Fruit fly (Drosophila melanogaster) whole organism, embryonic: Measurements from ENCODE around the gene CG14234.
A peak's percentile ranks its signal among the peaks of the same experiment; 100 is the strongest.

Source experiments
- Blimp-1 ChIP-seq: fragments of 200-800 bp; sonication (Bioruptor generic); optimal IDR thresholded peaks from 3 replicates; lab custom pipeline; 2018; ENCODE audit warnings: missing biosample characterization, missing genetic modification characterization, mild to moderate bottlenecking, moderate library complexity, missing genetic modification reagents
- CG10366 ChIP-seq: fragments of 200-800 bp; sonication (Bioruptor generic); IDR thresholded peaks from 2 replicates; pipeline ENCODE4 v1.3.6; 2022; ENCODE audit warnings: missing biosample characterization, missing genetic modification characterization
- CG11695 ChIP-seq: fragments of 200-800 bp; sonication (Bioruptor generic); IDR thresholded peaks from 3 replicates; pipeline ENCODE4 v1.3.6; 2022; ENCODE audit warnings: missing biosample characterization, missing genetic modification characterization
- CG12744 ChIP-seq: fragments of 200-800 bp; sonication (Bioruptor generic); optimal IDR thresholded peaks from 2 replicates; lab custom pipeline; 2016; ENCODE audit warnings: missing biosample characterization, missing genetic modification characterization
- CG13775 ChIP-seq: fragments of 200-800 bp; sonication (Bioruptor generic); optimal IDR thresholded peaks from 3 replicates; lab custom pipeline; 2017; ENCODE audit warnings: missing biosample characterization, mild to moderate bottlenecking, missing genetic modification characterization
- CG15514 ChIP-seq: fragments of 200-800 bp; sonication (Bioruptor generic); optimal IDR thresholded peaks from 3 replicates; lab custom pipeline; 2017; ENCODE audit warnings: missing biosample characterization, missing genetic modification characterization, mild to moderate bottlenecking, moderate library complexity, missing genetic modification reagents
- CG1602 ChIP-seq: fragments of 200-800 bp; sonication (Bioruptor generic); optimal IDR thresholded peaks from 3 replicates; lab custom pipeline; 2016; ENCODE audit warnings: missing biosample characterization, missing genetic modification characterization
- CG18262 ChIP-seq: fragments of 200-800 bp; optimal IDR thresholded peaks from 3 replicates; lab custom pipeline; 2019; ENCODE audit warnings: missing biosample characterization, mild to moderate bottlenecking, missing genetic modification characterization, moderate library complexity
- CG18476 ChIP-seq: fragments of 200-800 bp; sonication (Bioruptor generic); optimal IDR thresholded peaks from 2 replicates; lab custom pipeline; 2016; ENCODE audit warnings: missing biosample characterization, mild to moderate bottlenecking, missing genetic modification characterization
- CG18619 ChIP-seq: fragments of 200-800 bp; sonication (Bioruptor generic); optimal IDR thresholded peaks from 3 replicates; lab custom pipeline; 2017; ENCODE audit warnings: missing biosample characterization, mild to moderate bottlenecking, missing genetic modification characterization
- CG30403 ChIP-seq: fragments of 200-800 bp; sonication (Bioruptor generic); optimal IDR thresholded peaks from 3 replicates; lab custom pipeline; 2016; ENCODE audit warnings: missing biosample characterization, missing genetic modification characterization
- CG31388 ChIP-seq: fragments of 200-800 bp; sonication (Bioruptor generic); optimal IDR thresholded peaks from 2 replicates; lab custom pipeline; 2016; ENCODE audit warnings: missing biosample characterization, missing genetic modification characterization
- CG3163 ChIP-seq: fragments of 200-800 bp; sonication (Bioruptor generic); optimal IDR thresholded peaks from 3 replicates; lab custom pipeline; 2016; ENCODE audit warnings: missing biosample characterization, missing genetic modification characterization
- CG33557 ChIP-seq: fragments of 200-800 bp; sonication (Bioruptor generic); optimal IDR thresholded peaks from 2 replicates; lab custom pipeline; 2019; ENCODE audit warnings: missing biosample characterization, mild to moderate bottlenecking, missing genetic modification characterization, moderate library complexity
- CG6683 ChIP-seq: fragments of 200-800 bp; sonication (Bioruptor generic); optimal IDR thresholded peaks from 2 replicates; lab custom pipeline; 2017; ENCODE audit warnings: missing biosample characterization, mild to moderate bottlenecking, missing genetic modification characterization, missing genetic modification reagents
- CG6813 ChIP-seq: fragments of 200-800 bp; sonication (Bioruptor generic); optimal IDR thresholded peaks from 2 replicates; lab custom pipeline; 2017; ENCODE audit warnings: missing biosample characterization, missing genetic modification characterization, mild to moderate bottlenecking, moderate library complexity, missing genetic modification reagents
- CG7271 ChIP-seq: fragments of 200-800 bp; sonication (Bioruptor generic); optimal IDR thresholded peaks from 2 replicates; lab custom pipeline; 2018; ENCODE audit warnings: missing biosample characterization, mild to moderate bottlenecking, missing genetic modification characterization, moderate library complexity
- CG7963 ChIP-seq: fragments of 200-800 bp; sonication (Bioruptor generic); IDR thresholded peaks from 3 replicates; pipeline ENCODE4 v1.3.6; 2022; ENCODE audit warnings: missing biosample characterization, missing genetic modification characterization; ENCODE audit not compliant: partially characterized antibody
- CG9876 ChIP-seq: fragments of 200-800 bp; sonication (Bioruptor generic); optimal IDR thresholded peaks from 2 replicates; lab custom pipeline; 2016; ENCODE audit warnings: missing biosample characterization, missing genetic modification characterization
- D ChIP-seq, 2 experiments: fragments of 200-800 bp in 1 of 2; fragments of >200 bp in 1 of 2; sonication (Bioruptor generic) in 1 of 2; optimal IDR thresholded peaks; 2 replicates in 1 of 2; 3 replicates in 1 of 2; lab custom pipeline; 2017; ENCODE audit warnings: mild to moderate bottlenecking in 1 of 2, missing biosample characterization in 1 of 2, missing genetic modification characterization in 1 of 2, missing genetic modification reagents in 1 of 2
- D19B ChIP-seq: fragments of 200-800 bp; sonication (Bioruptor generic); optimal IDR thresholded peaks from 2 replicates; lab custom pipeline; 2017; ENCODE audit warnings: missing biosample characterization, mild to moderate bottlenecking, missing genetic modification characterization
- Dek ChIP-seq: fragments of 200-800 bp; sonication (Bioruptor generic); optimal IDR thresholded peaks from 3 replicates; lab custom pipeline; 2019; ENCODE audit warnings: missing biosample characterization, mild to moderate bottlenecking, missing genetic modification characterization, moderate library complexity
- Ets65A ChIP-seq: fragments of 200-800 bp; sonication (Bioruptor generic); peaks from one replicate; lab custom pipeline; 2016; ENCODE audit warnings: missing biosample characterization, missing genetic modification characterization
- HLH4C ChIP-seq: fragments of 200-800 bp; sonication (Bioruptor generic); IDR thresholded peaks from 3 replicates; pipeline ENCODE4 v1.3.6; 2022; ENCODE audit warnings: missing biosample characterization, missing genetic modification characterization; ENCODE audit not compliant: partially characterized antibody
- Hmx ChIP-seq: fragments of 200-800 bp; sonication (Bioruptor generic); optimal IDR thresholded peaks from 2 replicates; lab custom pipeline; 2016; ENCODE audit warnings: missing biosample characterization, missing genetic modification characterization
- MESR4 ChIP-seq: fragments of 200-800 bp; sonication (Bioruptor generic); optimal IDR thresholded peaks from 2 replicates; lab custom pipeline; 2018; ENCODE audit warnings: missing biosample characterization, mild to moderate bottlenecking, missing genetic modification characterization, moderate library complexity
- Ssrp ChIP-seq: fragments of 200-800 bp; sonication (Bioruptor generic); optimal IDR thresholded peaks from 2 replicates; lab custom pipeline; 2018; ENCODE audit warnings: missing biosample characterization, mild to moderate bottlenecking, missing genetic modification characterization, moderate library complexity
- YL-1 ChIP-seq: fragments of 200-800 bp; sonication (Bioruptor generic); optimal IDR thresholded peaks from 3 replicates; lab custom pipeline; 2017; ENCODE audit warnings: missing biosample characterization, mild to moderate bottlenecking, missing genetic modification characterization
- ash1 ChIP-seq: fragments of 200-800 bp; sonication (Bioruptor generic); optimal IDR thresholded peaks from 2 replicates; lab custom pipeline; 2018; ENCODE audit warnings: missing biosample characterization, mild to moderate bottlenecking, missing genetic modification characterization
- cad ChIP-seq: fragments of >200 bp; optimal IDR thresholded peaks from 2 replicates; lab custom pipeline; 2017; ENCODE audit warnings: missing biosample characterization, missing genetic modification characterization
- cato ChIP-seq: fragments of 200-800 bp; sonication (Bioruptor generic); optimal IDR thresholded peaks from 2 replicates; lab custom pipeline; 2016; ENCODE audit warnings: missing biosample characterization, missing genetic modification characterization, borderline replicate concordance
- dm ChIP-seq: fragments of 200-800 bp; sonication (Bioruptor generic); optimal IDR thresholded peaks from 3 replicates; lab custom pipeline; 2016; ENCODE audit warnings: missing biosample characterization, missing genetic modification characterization
- exex ChIP-seq: fragments of 200-800 bp; sonication (Bioruptor generic); optimal IDR thresholded peaks from 4 replicates; lab custom pipeline; 2018; ENCODE audit warnings: missing biosample characterization, mild to moderate bottlenecking, missing genetic modification characterization, moderate library complexity
- gsb ChIP-seq: fragments of 200-800 bp; sonication (Bioruptor generic); IDR thresholded peaks from 2 replicates; pipeline ENCODE4 v1.3.6; 2022; ENCODE audit warnings: missing biosample characterization, missing genetic modification characterization
- hbn ChIP-seq: fragments of 200-800 bp; sonication (Bioruptor generic); IDR thresholded peaks from 2 replicates; pipeline ENCODE4 v1.3.6; 2022; ENCODE audit warnings: missing biosample characterization, missing genetic modification characterization; ENCODE audit not compliant: partially characterized antibody
- ind ChIP-seq: fragments of 200-800 bp; sonication (Bioruptor generic); optimal IDR thresholded peaks from 3 replicates; lab custom pipeline; 2016; ENCODE audit warnings: missing biosample characterization, missing genetic modification characterization
- pan ChIP-seq, 4 experiments: fragments of >200 bp in 3 of 4; fragments of 200-800 bp in 1 of 4; sonication (Bioruptor generic) in 1 of 4; optimal IDR thresholded peaks in 3 of 4; IDR thresholded peaks in 1 of 4; 2 replicates each; pipeline versions ENCODE4 v1.3.6 to Lab custom; 2017 to 2022; ENCODE audit warnings: missing biosample characterization in 2 of 4, missing genetic modification characterization in 2 of 4, mixed read lengths in 1 of 4
- pnt ChIP-seq: fragments of 200-800 bp; sonication (Bioruptor generic); optimal IDR thresholded peaks from 3 replicates; lab custom pipeline; 2016; ENCODE audit warnings: missing biosample characterization, missing genetic modification characterization
- ranshi ChIP-seq: fragments of 200-800 bp; sonication (Bioruptor generic); IDR thresholded peaks from 2 replicates; pipeline ENCODE4 v1.3.6; 2022; ENCODE audit warnings: missing biosample characterization, missing genetic modification characterization
- salm ChIP-seq: fragments of 200-800 bp; sonication (Bioruptor generic); optimal IDR thresholded peaks from 2 replicates; lab custom pipeline; 2018; ENCODE audit warnings: missing biosample characterization, mild to moderate bottlenecking, missing genetic modification characterization
- scrt ChIP-seq: fragments of 200-800 bp; sonication (Bioruptor generic); optimal IDR thresholded peaks from 2 replicates; lab custom pipeline; 2018; ENCODE audit warnings: missing biosample characterization, mild to moderate bottlenecking, missing genetic modification characterization, moderate library complexity
- sima ChIP-seq: fragments of 200-800 bp; sonication (Bioruptor generic); optimal IDR thresholded peaks from 2 replicates; lab custom pipeline; 2016; ENCODE audit warnings: missing biosample characterization, missing genetic modification characterization
- sisA ChIP-seq: fragments of 200-800 bp; sonication (Bioruptor generic); IDR thresholded peaks from 2 replicates; pipeline ENCODE4 v1.3.6; 2022; ENCODE audit warnings: missing biosample characterization, missing genetic modification characterization
- tap ChIP-seq: fragments of 200-800 bp; optimal IDR thresholded peaks from 3 replicates; lab custom pipeline; 2019; ENCODE audit warnings: missing biosample characterization, mild to moderate bottlenecking, missing genetic modification characterization, moderate library complexity
- tio ChIP-seq: fragments of 200-800 bp; sonication (Bioruptor generic); optimal IDR thresholded peaks from 2 replicates; lab custom pipeline; 2017; ENCODE audit warnings: missing biosample characterization, missing genetic modification characterization, inconsistent platforms
- tna ChIP-seq: fragments of 200-800 bp; sonication (Bioruptor generic); IDR thresholded peaks from 2 replicates; pipeline ENCODE4 v1.3.6; 2022; ENCODE audit warnings: missing biosample characterization, missing genetic modification characterization; ENCODE audit not compliant: partially characterized antibody
- tx ChIP-seq: fragments of 200-800 bp; sonication (Bioruptor generic); optimal IDR thresholded peaks from 2 replicates; lab custom pipeline; 2016; ENCODE audit warnings: missing biosample characterization, missing genetic modification characterization
- unpg ChIP-seq: fragments of 200-800 bp; sonication (Bioruptor generic); optimal IDR thresholded peaks from 3 replicates; lab custom pipeline; 2018; ENCODE audit warnings: missing biosample characterization, mild to moderate bottlenecking, missing genetic modification characterization, moderate library complexity
- vvl ChIP-seq: fragments of 200-800 bp; sonication (Bioruptor generic); IDR thresholded peaks from 2 replicates; pipeline ENCODE4 v1.3.6; 2022; ENCODE audit warnings: missing biosample characterization, missing genetic modification characterization

CG14234 gene

dm6 chrX:19744003-19744488 lies 8.7 kb downstream of the CG14234 start, which contains the start of the genes CG18809, COX6B, CG33932 and Rpp20 (continued):
- TF ChIP-seq dm (peak; percentile 83), CG31388 (GFP tag; lab: Kevin White, UChicago) (no peak), CG13775 (peak; percentile 59), Blimp-1 (GFP tag; lab: Kevin White, UChicago) (no peak), CG7963 (peak; percentile 91), cato (peak; percentile 0), CG9876 (peak; percentile 75), ash1 (GFP tag; lab: Kevin White, UChicago) (no peak), CG15514 (GFP tag; lab: Kevin White, UChicago) (peak; percentile 89), CG18476 (no peak), Ets65A (GFP tag; lab: Kevin White, UChicago) (peak; percentile 98), scrt (GFP tag; lab: Kevin White, UChicago) (no peak), CG18262 (tag; lab: Kevin White, UChicago) (no peak), CG11695 (GFP tag; lab: Robert Waterston, UW) (no peak), MESR4 (peak; percentile 97), gsb (GFP tag; lab: Robert Waterston, UW) (no peak), CG1602 (GFP tag; lab: Kevin White, UChicago) (peak; percentile 40), tap (no peak), YL-1 (GFP tag; lab: Kevin White, UChicago) (peak; percentile 94), CG6813 (peak; percentile 37), tio (GFP tag; lab: Kevin White, UChicago) (no peak), CG30403 (GFP tag; lab: Kevin White, UChicago) (peak; percentile 61), sima (GFP tag; lab: Kevin White, UChicago) (no peak), CG6683 (GFP tag; lab: Kevin White, UChicago) (peak; percentile 28), ind (GFP tag; lab: Kevin White, UChicago) (peak; percentile 59), ranshi (peak; percentile 61), cad (GFP tag; lab: Kevin White, UChicago) (no peak), D (optimal IDR thresholded peaks at IDR 0.05; lab: Kevin White, UChicago) (no peak), D (GFP tag; optimal IDR thresholded peaks at IDR 0.05; lab: Kevin White, UChicago) (no peak), Dek (peak; percentile 34), CG7271 (tag; lab: Kevin White, UChicago) (peak; percentile 2), CG18619 (peak; percentile 70), tna (GFP tag; lab: Robert Waterston, UW) (peak; percentile 88), exex (tag; lab: Kevin White, UChicago) (no peak), sisA (GFP tag; lab: Robert Waterston, UW) (peak; percentile 62; the same call in 1 of the 2 replicates), tx (GFP tag; lab: Kevin White, UChicago) (peak; percentile 62), pan (optimal IDR thresholded peaks at IDR 0.05; lab: Kevin White, UChicago) (no peak), pan (GFP tag; optimal IDR thresholded peaks at IDR 0.05 in 1 of 2, IDR thresholded peaks at IDR 0.05 in 1 of 2) (peak in 1 of 2 experiments; percentile 59), CG12744 (GFP tag; lab: Kevin White, UChicago) (peak; percentile 62), unpg (GFP tag; lab: Kevin White, UChicago) (peak; percentile 31), D19B (GFP tag; lab: Kevin White, UChicago) (no peak), vvl (peak; percentile 77), CG10366 (peak; percentile 51), Hmx (GFP tag; lab: Kevin White, UChicago) (no peak), Ssrp (tag; lab: Kevin White, UChicago) (no peak), CG33557 (no peak), salm (no peak), hbn (GFP tag; lab: Robert Waterston, UW) (peak; percentile 91), HLH4C (GFP tag; lab: Robert Waterston, UW) (peak; percentile 88), pnt (GFP tag; lab: Kevin White, UChicago) (peak; percentile 33), CG3163 (GFP tag; lab: Kevin White, UChicago) (peak; percentile 68)
